Fruit fly (Drosophila melanogaster): ENCODE measurements around the gene Nna1.

Gene Nna1

dm6 chrX:13755152-13755557 is 63.1 kb downstream of the Nna1 start, which contains the start of gene Pdcd4 (continued):
- TF ChIP-seq Dp (GFP tag; optimal IDR thresholded peaks at IDR 0.05) (peak; percentile 31), fd102C (GFP tag; optimal IDR thresholded peaks at IDR 0.05) (no peak), CG7839 (tag; optimal IDR thresholded peaks at IDR 0.05) (peak; percentile 26), CG12744 (GFP tag; optimal IDR thresholded peaks at IDR 0.05) (peak; percentile 26), nom (GFP tag; optimal IDR thresholded peaks at IDR 0.05) (peak; percentile 85), CG10979 (tag; optimal IDR thresholded peaks at IDR 0.05) (peak; percentile 35), grn (GFP tag; optimal IDR thresholded peaks at IDR 0.05) (no peak), CG18619 (GFP tag; optimal IDR thresholded peaks at IDR 0.05) (no peak), hb (GFP tag; IDR thresholded peaks at IDR 0.05; ENCODE audit: partially characterized antibody) (no peak; the same call in 2 of the 3 replicates)

dm6 chrX:13756776-13757312 is 64.8 kb downstream of the Nna1 start, which contains the start of the genes CG32625 and Rtc1:
Gene CG32625 (minus strand): TSS chrX:13756826.
Gene Rtc1 (plus strand): TSS chrX:13757179.
- peak; percentile 63; the same call in 2 of the 3 replicates for TF ChIP-seq CG34224 (GFP tag; IDR thresholded peaks at IDR 0.05; ENCODE audit: partially characterized antibody)
- TF ChIP-seq sisA (GFP tag; IDR thresholded peaks at IDR 0.05): no peak; the same call in 1 of the 2 replicates
- TF ChIP-seq CG10147 (GFP tag; optimal IDR thresholded peaks at IDR 0.05): peak; percentile 53
- TF ChIP-seq Camta (GFP tag; optimal IDR thresholded peaks at IDR 0.05): no peak
- TF ChIP-seq slbo (GFP tag; IDR thresholded peaks at IDR 0.05): peak; percentile 73
- peak; percentile 63 for TF ChIP-seq nmo (GFP tag; optimal IDR thresholded peaks at IDR 0.05)
- TF ChIP-seq CG4617 (GFP tag; optimal IDR thresholded peaks at IDR 0.05; ENCODE audit: borderline replicate concordance): peak; percentile 1
- peak; percentile 24 for TF ChIP-seq zen (tag; optimal IDR thresholded peaks at IDR 0.05)
- no peak for TF ChIP-seq Poxn (GFP tag; IDR thresholded peaks at IDR 0.05)
- peak; percentile 47 for TF ChIP-seq Fer1 (GFP tag; optimal IDR thresholded peaks at IDR 0.05)
- no peak for TF ChIP-seq CG16779 (GFP tag; IDR thresholded peaks at IDR 0.05)
- TF ChIP-seq ato (GFP tag; IDR thresholded peaks at IDR 0.05; ENCODE audit: partially characterized antibody): no peak; the same call in 1 of the 2 replicates
- TF ChIP-seq HLH3B (GFP tag; IDR thresholded peaks at IDR 0.05): peak; percentile 27; the same call in 1 of the 2 replicates
- no peak for TF ChIP-seq run (tag; optimal IDR thresholded peaks at IDR 0.05)
- TF ChIP-seq Sry-δ (GFP tag; optimal IDR thresholded peaks at IDR 0.05): peak; percentile 20
- peak; percentile 16 for TF ChIP-seq nerfin-1 (tag; optimal IDR thresholded peaks at IDR 0.05)
- peak; percentile 31 for TF ChIP-seq ind (GFP tag; optimal IDR thresholded peaks at IDR 0.05)
- TF ChIP-seq ci (GFP tag; IDR thresholded peaks at IDR 0.05): peak; percentile 73; the same call in 2 of the 3 replicates
- peak; percentile 70 for TF ChIP-seq HLH4C (GFP tag; IDR thresholded peaks at IDR 0.05; ENCODE audit: partially characterized antibody)
- peak; percentile 61 for TF ChIP-seq grau (tag; optimal IDR thresholded peaks at IDR 0.05)
- TF ChIP-seq vvl (GFP tag; IDR thresholded peaks at IDR 0.05): peak; percentile 77
- peak; percentile 19 for TF ChIP-seq Hand (GFP tag; optimal IDR thresholded peaks at IDR 0.05)
- TF ChIP-seq CG18011 (GFP tag; optimal IDR thresholded peaks at IDR 0.05): peak; percentile 40
- no peak for TF ChIP-seq sr (GFP tag; IDR thresholded peaks at IDR 0.05)
- no peak for TF ChIP-seq chinmo (GFP tag; IDR thresholded peaks at IDR 0.05; ENCODE audit: partially characterized antibody)
- peak; percentile 47; the same call in 1 of the 3 replicates for TF ChIP-seq CG6791 (GFP tag; IDR thresholded peaks at IDR 0.05; ENCODE audit: partially characterized antibody)
- peak; percentile 42; the same call in 1 of the 3 replicates for TF ChIP-seq Dbx (GFP tag; IDR thresholded peaks at IDR 0.05)
- peak; percentile 44 for TF ChIP-seq al (GFP tag; IDR thresholded peaks at IDR 0.05)
- TF ChIP-seq CG10366 (GFP tag; IDR thresholded peaks at IDR 0.05): peak; percentile 33; the same call in 1 of the 2 replicates
- peak; percentile 28 for TF ChIP-seq Fer2 (tag; optimal IDR thresholded peaks at IDR 0.05)
- peak; percentile 40 for TF ChIP-seq YL-1 (GFP tag; optimal IDR thresholded peaks at IDR 0.05)
- peak; percentile 60 for TF ChIP-seq CG11504 (tag; optimal IDR thresholded peaks at IDR 0.05)
- TF ChIP-seq abd-A (tag; optimal IDR thresholded peaks at IDR 0.05): no peak
- peak; percentile 5 for TF ChIP-seq CG4328 (GFP tag; optimal IDR thresholded peaks at IDR 0.05)
- TF ChIP-seq CG17359 (tag; optimal IDR thresholded peaks at IDR 0.05): peak; percentile 51
- TF ChIP-seq CG18262 (tag; optimal IDR thresholded peaks at IDR 0.05): peak; percentile 45
- TF ChIP-seq tap (tag; optimal IDR thresholded peaks at IDR 0.05): peak; percentile 37
- peak; percentile 31 for TF ChIP-seq CG30020 (tag; optimal IDR thresholded peaks at IDR 0.05)
